Fruit fly (Drosophila melanogaster) Kc167 (cell line): ENCODE results near the gene CG4558.

Source experiments
- Myc ChIP-seq: fragments of >200 bp; optimal IDR thresholded peaks from 2 replicates; lab custom pipeline; 2017; ENCODE audit warnings: missing external identifiers
- Sin3A ChIP-seq: fragments of >200 bp; optimal IDR thresholded peaks from 2 replicates; lab custom pipeline; 2018; ENCODE audit warnings: missing external identifiers
- h ChIP-seq: fragments of >200 bp; optimal IDR thresholded peaks from 3 replicates; lab custom pipeline; 2018; ENCODE audit warnings: missing external identifiers
- insv ChIP-seq: fragments of >200 bp; optimal IDR thresholded peaks from 3 replicates; lab custom pipeline; 2018; ENCODE audit warnings: missing external identifiers
- psq ChIP-seq: fragments of >200 bp; optimal IDR thresholded peaks from 2 replicates; lab custom pipeline; 2017; ENCODE audit warnings: missing external identifiers
- ttk ChIP-seq: sonication (Bioruptor generic); optimal IDR thresholded peaks from 2 replicates; lab custom pipeline; 2017; ENCODE audit warnings: missing external identifiers

The CG4558 gene

dm6 chrX:6849178-6849956 is at the start of gene CG4558, which contains the start of gene Cht11:
CG4558 (plus strand) TSS chrX:6849770.
Cht11 (minus strand) TSS chrX:6849517.
- no peak for TF ChIP-seq h (lab: Kevin White, UChicago)
- TF ChIP-seq insv (lab: Kevin White, UChicago), result no peak
- no peak for TF ChIP-seq ttk (lab: Kevin White, UChicago)
- no peak for TF ChIP-seq psq (lab: Kevin White, UChicago)
- TF ChIP-seq Myc (lab: Kevin White, UChicago), result no peak
- no peak for TF ChIP-seq Sin3A

- TF ChIP-seq Myc (lab: Kevin White, UChicago) (no peak), Sin3A (no peak), psq (lab: Kevin White, UChicago) (no peak), ttk (lab: Kevin White, UChicago) (no peak), h (lab: Kevin White, UChicago) (no peak), insv (lab: Kevin White, UChicago) (no peak)
Observed at dm6 chrX:6800726-6801296, 48.8 kb upstream of the CG4558 start.

dm6 chrX:6802376-6803080 is 47.0 kb upstream of the CG4558 start:
- TF ChIP-seq h (lab: Kevin White, UChicago) (no peak), ttk (lab: Kevin White, UChicago) (no peak), Sin3A (no peak), Myc (lab: Kevin White, UChicago) (no peak), psq (lab: Kevin White, UChicago) (no peak), insv (lab: Kevin White, UChicago) (no peak)

- TF ChIP-seq Myc (lab: Kevin White, UChicago), result no peak
- TF ChIP-seq insv (lab: Kevin White, UChicago), result no peak
Observed at dm6 chrX:6803312-6803794, 46.2 kb upstream of the CG4558 start, which contains the start of the genes C3G and pod1. C3G (minus strand) TSS chrX:6803593. pod1 (plus strand) TSS chrX:6803684.

- TF ChIP-seq Sin3A (no peak), Myc (lab: Kevin White, UChicago) (no peak), h (lab: Kevin White, UChicago) (no peak), ttk (lab: Kevin White, UChicago) (no peak), insv (lab: Kevin White, UChicago) (no peak), psq (lab: Kevin White, UChicago) (no peak)
Observed at dm6 chrX:6803880-6804484, 45.6 kb upstream of the CG4558 start.

dm6 chrX:6804485-6805295 is 44.9 kb upstream of the CG4558 start:
- no peak for TF ChIP-seq psq (lab: Kevin White, UChicago)
- no peak for TF ChIP-seq ttk (lab: Kevin White, UChicago)
- TF ChIP-seq Myc (lab: Kevin White, UChicago), result no peak
- no peak for TF ChIP-seq h (lab: Kevin White, UChicago)
- no peak for TF ChIP-seq Sin3A
- TF ChIP-seq insv (lab: Kevin White, UChicago), result no peak

dm6 chrX:6805404-6805803 is 44.2 kb upstream of the CG4558 start:
- no peak for TF ChIP-seq ttk (lab: Kevin White, UChicago)
- TF ChIP-seq h (lab: Kevin White, UChicago), result no peak
- no peak for TF ChIP-seq psq (lab: Kevin White, UChicago)
- no peak for TF ChIP-seq Sin3A
- no peak for TF ChIP-seq Myc (lab: Kevin White, UChicago)

dm6 chrX:6813678-6814077 is 35.9 kb upstream of the CG4558 start, which contains the start of gene iav:
iav (plus strand) TSS chrX:6813978.
- TF ChIP-seq ttk (lab: Kevin White, UChicago), result no peak
- TF ChIP-seq psq (lab: Kevin White, UChicago), result no peak
- TF ChIP-seq Sin3A, result no peak
- TF ChIP-seq insv (lab: Kevin White, UChicago), result no peak
- TF ChIP-seq Myc (lab: Kevin White, UChicago), result no peak
- TF ChIP-seq h (lab: Kevin White, UChicago), result no peak

- TF ChIP-seq insv (lab: Kevin White, UChicago) (no peak), Myc (lab: Kevin White, UChicago) (no peak), psq (lab: Kevin White, UChicago) (no peak), ttk (lab: Kevin White, UChicago) (no peak), Sin3A (no peak), h (lab: Kevin White, UChicago) (no peak)
Observed at dm6 chrX:6820703-6821102, 28.9 kb upstream of the CG4558 start, which contains the start of the genes Nf-YC and xit. Nf-YC (minus strand) TSS chrX:6820919. xit (plus strand) TSS chrX:6821016.

- TF ChIP-seq insv (lab: Kevin White, UChicago) (no peak), ttk (lab: Kevin White, UChicago) (no peak), psq (lab: Kevin White, UChicago) (no peak), Sin3A (no peak), h (lab: Kevin White, UChicago) (no peak), Myc (lab: Kevin White, UChicago) (no peak)
Observed at dm6 chrX:6822904-6823303, 26.7 kb upstream of the CG4558 start, which contains the start of gene Atx-1. Atx-1 (plus strand) TSS chrX:6823204.
